Worm (Caenorhabditis elegans) whole organism, young adult: ENCODE measurements around the gene T16G12.8.

ENCODE experiments used
- B0336.3 ChIP-seq: fragments of 200-800 bp; sonication (Bioruptor generic); IDR thresholded peaks from 2 replicates; pipeline ENCODE4 v1.3.6; 2022; ENCODE audit warnings: missing genetic modification characterization, missing compliant biosample characterization
- D2030.7 ChIP-seq: fragments of 200-800 bp; sonication (Bioruptor generic); IDR thresholded peaks from 2 replicates; pipeline ENCODE4 v1.3.6; 2022; ENCODE audit warnings: missing genetic modification reagents, missing genetic modification characterization, missing compliant biosample characterization
- F49E8.2 ChIP-seq: sonication (generic microtip); optimal IDR thresholded peaks from 3 replicates; lab custom pipeline; 2017; ENCODE audit warnings: missing genetic modification characterization, mild to moderate bottlenecking, missing compliant biosample characterization, antibody characterized with exemption, moderate library complexity; ENCODE audit not compliant: insufficient read depth
- F57C9.4 ChIP-seq: sonication (generic microtip); optimal IDR thresholded peaks from 2 replicates; lab custom pipeline; 2017; ENCODE audit warnings: mild to moderate bottlenecking, missing genetic modification characterization, missing compliant biosample characterization
- K11D2.4 ChIP-seq: fragments of 200-800 bp; sonication (Bioruptor generic); IDR thresholded peaks from 2 replicates; pipeline ENCODE4 v1.3.6; 2022; ENCODE audit warnings: missing genetic modification reagents, missing genetic modification characterization, missing compliant biosample characterization
- Y56A3A.18 ChIP-seq: fragments of 200-800 bp; sonication (Bioruptor generic); IDR thresholded peaks from 2 replicates; pipeline ENCODE4 v1.3.6; 2022; ENCODE audit warnings: missing genetic modification reagents, missing genetic modification characterization, missing compliant biosample characterization
- ama-1 ChIP-seq, 3 experiments: fragments of 150-350 bp in 1 of 3; sonication (generic microtip) in 2 of 3; optimal IDR thresholded peaks; 2 replicates each; lab custom pipeline; 2014 to 2018; ENCODE audit warnings: missing biosample characterization in 2 of 3, missing genetic modification characterization in 2 of 3, missing genetic modification reagents in 2 of 3
- athp-1 ChIP-seq: sonication (generic microtip); optimal IDR thresholded peaks from 2 replicates; lab custom pipeline; 2017; ENCODE audit warnings: mild to moderate bottlenecking, missing genetic modification characterization, missing compliant biosample characterization
- ccch-3 ChIP-seq: fragments of 200-800 bp; sonication (Bioruptor generic); optimal IDR thresholded peaks from 2 replicates; lab custom pipeline; 2018; ENCODE audit warnings: mild to moderate bottlenecking, missing genetic modification characterization, missing compliant biosample characterization
- ceh-79 ChIP-seq: sonication (generic microtip); optimal IDR thresholded peaks from 2 replicates; lab custom pipeline; 2017; ENCODE audit warnings: mild to moderate bottlenecking, missing genetic modification characterization, missing compliant biosample characterization
- ceh-91 ChIP-seq: fragments of 200-800 bp; sonication (Bioruptor generic); IDR thresholded peaks from 2 replicates; pipeline ENCODE4 v1.3.6; 2022; ENCODE audit warnings: missing genetic modification reagents, missing genetic modification characterization, missing compliant biosample characterization
- dpff-1 ChIP-seq: sonication (generic microtip); optimal IDR thresholded peaks from 2 replicates; lab custom pipeline; 2017; ENCODE audit warnings: mild to moderate bottlenecking, missing genetic modification characterization, missing compliant biosample characterization
- hlh-26 ChIP-seq: fragments of 200-800 bp; sonication (Bioruptor generic); conservative IDR thresholded peaks from 2 replicates; pipeline ENCODE4 v1.3.6; 2022; ENCODE audit warnings: missing genetic modification reagents, missing genetic modification characterization, missing compliant biosample characterization
- lin-26 ChIP-seq: fragments of 200-800 bp; sonication (Bioruptor generic); IDR thresholded peaks from 2 replicates; pipeline ENCODE4 v1.3.6; 2022; ENCODE audit warnings: missing genetic modification reagents, missing genetic modification characterization, missing compliant biosample characterization
- lin-35 ChIP-seq, 3 experiments: fragments of 150-350 bp in 2 of 3; sonication (generic microtip) in 1 of 3; optimal IDR thresholded peaks; 2 replicates each; lab custom pipeline; 2014 to 2018; ENCODE audit warnings: missing biosample characterization in 3 of 3, missing genetic modification characterization in 3 of 3, missing genetic modification reagents in 3 of 3
- lsl-1 ChIP-seq: fragments of 200-800 bp; sonication (Bioruptor generic); optimal IDR thresholded peaks from 2 replicates; lab custom pipeline; 2018; ENCODE audit warnings: mild to moderate bottlenecking, missing genetic modification characterization, moderate library complexity, missing compliant biosample characterization
- lsy-27 ChIP-seq: sonication (generic microtip); optimal IDR thresholded peaks from 2 replicates; lab custom pipeline; 2017; ENCODE audit warnings: missing genetic modification characterization, mild to moderate bottlenecking, missing compliant biosample characterization, antibody characterized with exemption, missing genotype, borderline replicate concordance; ENCODE audit not compliant: insufficient read depth
- madf-6 ChIP-seq: fragments of 200-800 bp; sonication (Bioruptor generic); IDR thresholded peaks from 2 replicates; pipeline ENCODE4 v1.3.6; 2022; ENCODE audit warnings: missing genetic modification reagents, missing genetic modification characterization, missing compliant biosample characterization
- nhr-179 ChIP-seq: sonication (generic microtip); optimal IDR thresholded peaks from 2 replicates; lab custom pipeline; 2016; ENCODE audit warnings: mild to moderate bottlenecking, missing genetic modification characterization, missing compliant biosample characterization
- ztf-6 ChIP-seq: fragments of 200-800 bp; sonication (Bioruptor generic); IDR thresholded peaks from 2 replicates; pipeline ENCODE4 v1.3.6; 2022; ENCODE audit warnings: missing genetic modification reagents, missing genetic modification characterization, missing compliant biosample characterization

Gene T16G12.8

ce11 chrIII:10101352-10101751 is 42.2 kb downstream of the T16G12.8 start, which contains the start of gene kel-10:
TSS of gene kel-10 (minus strand) at chrIII:10101452.
- no peak for TF ChIP-seq madf-6
- no peak for TF ChIP-seq ama-1 (optimal IDR thresholded peaks at IDR 0.05; lab: Kevin White, UChicago)
- no peak for TF ChIP-seq ama-1 (GFP tag; optimal IDR thresholded peaks at IDR 0.05; lab: Kevin White, UChicago)
- TF ChIP-seq athp-1 (tag; lab: Kevin White, UChicago): no peak
- no peak for TF ChIP-seq F57C9.4 (tag; lab: Kevin White, UChicago)
- no peak for TF ChIP-seq lin-35 (GFP tag; optimal IDR thresholded peaks at IDR 0.05; lab: Kevin White, UChicago)
- TF ChIP-seq K11D2.4 (GFP tag; lab: Robert Waterston, UW): no peak
- TF ChIP-seq, all 124 proteins: peak for 0

ce11 chrIII:10106390-10106789 is 47.3 kb downstream of the T16G12.8 start, which contains the start of gene srt-55:
TSS of gene srt-55 (minus strand) at chrIII:10106490.
- TF ChIP-seq F57C9.4 (tag; lab: Kevin White, UChicago) (no peak), D2030.7 (GFP tag; lab: Robert Waterston, UW) (no peak), lsy-27 (tag; lab: Kevin White, UChicago) (no peak), ccch-3 (GFP tag; lab: Kevin White, UChicago) (no peak), ztf-6 (GFP tag; lab: Robert Waterston, UW) (no peak), lsl-1 (no peak), ceh-79 (tag; lab: Kevin White, UChicago) (no peak)
- TF ChIP-seq, all 124 proteins: peak for 0

DNA sequence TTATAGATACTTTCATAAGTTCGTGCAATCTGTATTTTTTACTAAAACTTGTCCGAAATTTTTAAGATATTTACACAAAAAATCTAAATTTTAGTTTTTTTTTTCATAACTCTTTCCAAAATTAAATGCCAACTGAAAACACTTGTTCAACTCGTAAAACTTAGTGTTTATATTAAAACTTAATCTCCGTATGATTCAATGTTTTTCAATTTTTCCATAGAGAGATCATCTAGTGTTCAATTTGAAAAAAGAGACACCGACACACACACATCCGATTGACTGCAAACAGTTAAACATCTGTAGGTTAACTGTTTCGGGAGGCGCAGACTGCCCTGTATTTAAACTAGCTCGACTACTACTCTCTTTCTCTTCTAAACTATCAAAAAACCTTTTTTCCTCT is 49.9 kb downstream of the T16G12.8 start, which contains the start of gene T16H12.9:
T16H12.9 (plus strand) TSS at position 301 of the 400 bp plus-strand sequence.
- TF ChIP-seq nhr-179 (tag; lab: Kevin White, UChicago) (no peak), hlh-26 (GFP tag; lab: Robert Waterston, UW) (no peak), F49E8.2 (no peak), lin-26 (no peak), B0336.3 (GFP tag; lab: Robert Waterston, UW) (no peak), dpff-1 (tag; lab: Kevin White, UChicago) (no peak), ceh-91 (GFP tag; lab: Robert Waterston, UW) (no peak), Y56A3A.18 (GFP tag; lab: Robert Waterston, UW) (no peak)
